Worm (Caenorhabditis elegans) whole organism, L4/young adult: ENCODE results near the gene ser-1.

Experiments used
- W03F9.2 ChIP-seq: fragments of 150-350 bp; optimal IDR thresholded peaks from 2 replicates; lab custom pipeline; 2014; ENCODE audit warnings: missing biosample characterization, missing genetic modification characterization
- him-1 ChIP-seq: sonication (generic microtip); optimal IDR thresholded peaks from 2 replicates; lab custom pipeline; 2016; ENCODE audit warnings: missing genotype, missing genetic modification reagents, missing genetic modification characterization, missing compliant biosample characterization

ce11 chrX:16623269-16623668 lies 43.7 kb downstream of the ser-1 start:
- TF ChIP-seq W03F9.2 (tag; lab: Kevin White, UChicago), result no peak
- TF ChIP-seq him-1, result no peak
